Worm (Caenorhabditis elegans) whole organism, L4 larva: ENCODE results near the gene hum-4.

Experiments used
- Y48G9A.11 ChIP-seq: fragments of 200-800 bp; sonication (Bioruptor generic); IDR thresholded peaks from 2 replicates; pipeline ENCODE4 v1.3.6; 2022; ENCODE audit warnings: missing genetic modification reagents, missing genetic modification characterization, missing compliant biosample characterization
- Y5F2A.4 ChIP-seq: fragments of 200-800 bp; sonication (Bioruptor generic); optimal IDR thresholded peaks from 2 replicates; lab custom pipeline; 2018; ENCODE audit warnings: mild to moderate bottlenecking, missing genetic modification characterization, missing compliant biosample characterization
- daf-16 ChIP-seq, 3 experiments: sonication (generic microtip); optimal IDR thresholded peaks; 2 replicates each; lab custom pipeline; 2016 to 2017; ENCODE audit warnings: missing genetic modification characterization in 3 of 3, missing genetic modification reagents in 3 of 3, mild to moderate bottlenecking in 2 of 3, missing compliant biosample characterization in 2 of 3, missing biosample characterization in 1 of 3, moderate library complexity in 1 of 3

- TF ChIP-seq Y48G9A.11 (GFP tag; lab: Robert Waterston, UW) = no peak
- no peak for TF ChIP-seq daf-16 (GFP tag; optimal IDR thresholded peaks at IDR 0.05; lab: Kevin White, UChicago)
- no peak for TF ChIP-seq daf-16 (tag; optimal IDR thresholded peaks at IDR 0.05; lab: Kevin White, UChicago)
- no peak for TF ChIP-seq Y5F2A.4
These were observed 4.3 kb upstream of the hum-4 start for ce11 chrX:11437716-11438115.
